In the genomic region with DNA sequence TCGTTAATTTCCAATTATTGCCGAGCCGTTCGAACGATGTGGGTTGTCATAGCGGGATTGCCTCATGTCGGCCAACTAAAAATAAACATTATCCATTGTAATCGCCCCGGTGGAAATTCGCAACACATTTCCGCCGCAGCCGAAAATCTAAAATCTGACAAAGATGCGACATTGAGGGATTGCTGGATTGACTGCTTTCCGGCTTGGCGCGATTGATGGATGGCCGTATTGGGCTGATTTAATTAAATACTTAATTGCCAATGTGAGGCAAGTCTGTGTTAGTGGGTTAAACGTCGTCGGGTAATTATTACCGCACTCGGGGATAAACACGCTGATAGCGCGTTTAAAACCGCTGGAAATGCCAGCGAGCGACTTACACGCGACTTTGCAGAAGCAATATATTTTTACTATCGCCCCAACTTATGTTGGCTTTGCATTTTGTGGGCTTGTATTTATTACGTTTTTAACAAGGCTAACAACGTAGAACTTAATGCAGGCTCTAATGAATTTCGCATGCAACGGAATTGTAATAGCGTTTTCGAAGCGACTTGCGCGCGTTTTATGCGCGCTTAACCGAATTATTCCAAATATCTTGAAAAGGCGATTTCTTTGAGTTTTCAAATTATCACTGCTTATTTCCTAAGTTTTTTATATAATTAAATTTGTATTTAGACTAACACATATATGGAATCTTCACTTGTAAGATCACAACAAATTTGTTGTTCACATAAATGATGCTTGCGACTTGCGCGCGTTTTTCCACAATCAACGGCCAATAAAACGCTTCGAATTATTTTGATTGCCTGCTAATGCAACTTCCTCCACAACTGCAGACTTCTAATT, we compare ENCODE assay signal across 2 fruit fly cellular contexts.
TF ChIP-seq lines count a peak whose summit lies in the region.

No protein-coding gene starts in this region.

- TF ChIP-seq CTCF in whole organism, embryonic (GFP tag; optimal IDR thresholded peaks at IDR 0.05; lab: Kevin White, UChicago), result no peak

TF ChIP-seq in whole organism, embryonic, 481 proteins besides CTCF, POLR2A, EP300 and RAD21:
- TF ChIP-seq pzg (GFP tag; optimal IDR thresholded peaks at IDR 0.05; lab: Kevin White, UChicago) (no peak), lilli (GFP tag; optimal IDR thresholded peaks at IDR 0.05; lab: Kevin White, UChicago) (no peak), Med (GFP tag; lab: Kevin White, UChicago) (peak; percentile 10), CG12769 (tag; optimal IDR thresholded peaks at IDR 0.05; lab: Kevin White, UChicago) (no peak), Hmx (GFP tag; optimal IDR thresholded peaks at IDR 0.05; lab: Kevin White, UChicago) (no peak), CG8359 (GFP tag; optimal IDR thresholded peaks at IDR 0.05; lab: Kevin White, UChicago; ENCODE audit: borderline replicate concordance) (peak; percentile 98), hb (GFP tag; IDR thresholded peaks at IDR 0.05; lab: Robert Waterston, UW; ENCODE audit: partially characterized antibody) (no peak), Tbp (GFP tag; optimal IDR thresholded peaks at IDR 0.05; lab: Kevin White, UChicago) (peak; percentile 75), fd64A (GFP tag; optimal IDR thresholded peaks at IDR 0.05; lab: Kevin White, UChicago) (no peak), eve (GFP tag; optimal IDR thresholded peaks at IDR 0.05; lab: Kevin White, UChicago) (peak in 1 of 2 experiments; percentile 50), nmo (GFP tag; optimal IDR thresholded peaks at IDR 0.05; lab: Kevin White, UChicago) (no peak), CG4854 (GFP tag; optimal IDR thresholded peaks at IDR 0.05; lab: Kevin White, UChicago) (no peak), chm (GFP tag; IDR thresholded peaks at IDR 0.05; lab: Robert Waterston, UW) (0 out of 2 replicates have a peak, but pooled peaks have one; percentile 18), CG8281 (tag; optimal IDR thresholded peaks at IDR 0.05; lab: Kevin White, UChicago) (peak; percentile 91), Atf3 (GFP tag; optimal IDR thresholded peaks at IDR 0.05; lab: Kevin White, UChicago) (no peak), CG10565 (GFP tag; optimal IDR thresholded peaks at IDR 0.05; lab: Kevin White, UChicago) (no peak), chinmo (GFP tag; IDR thresholded peaks at IDR 0.05; lab: Robert Waterston, UW; ENCODE audit: partially characterized antibody) (0 out of 4 replicates have a peak, but pooled peaks have one; percentile 37), Gug (GFP tag; IDR thresholded peaks at IDR 0.05; lab: Robert Waterston, UW) (no peak), Ets65A (GFP tag; lab: Kevin White, UChicago) (peak; percentile 62), MTF-1 (GFP tag; optimal IDR thresholded peaks at IDR 0.05; lab: Kevin White, UChicago; ENCODE audit: borderline replicate concordance) (no peak), CG12391 (tag; optimal IDR thresholded peaks at IDR 0.05; lab: Kevin White, UChicago) (no peak), sens (GFP tag; lab: Kevin White, UChicago) (peak; percentile 20), CG17912 (GFP tag; optimal IDR thresholded peaks at IDR 0.05; lab: Kevin White, UChicago) (no peak)

TF ChIP-seq in whole organism, wandering third instar larva, 38 proteins besides CTCF, POLR2A, EP300 and RAD21:
- no peak for TF ChIP-seq CrebA (GFP tag; optimal IDR thresholded peaks at IDR 0.05; lab: Kevin White, UChicago; ENCODE audit: borderline replicate concordance)
- no peak for TF ChIP-seq ey (GFP tag; optimal IDR thresholded peaks at IDR 0.05; lab: Kevin White, UChicago)
- TF ChIP-seq dmrt93B (GFP tag; optimal IDR thresholded peaks at IDR 0.05; lab: Kevin White, UChicago), result no peak
- TF ChIP-seq dl (GFP tag; optimal IDR thresholded peaks at IDR 0.05; lab: Kevin White, UChicago; ENCODE audit: insufficient read depth in 1 of 2, partially characterized antibody in 2 of 2), result no peak
- peak; percentile 87 for TF ChIP-seq Myc (optimal IDR thresholded peaks at IDR 0.05; lab: Kevin White, UChicago)
TF ChIP-seq in whole organism, wandering third instar larva: peak in this region for 1.
